Worm (Caenorhabditis elegans) whole organism, late embryonic: ENCODE data around the gene cct-1.

Source experiments
- C38D4.7 ChIP-seq: fragments of 200-800 bp; sonication (Bioruptor generic); optimal IDR thresholded peaks from 2 replicates; lab custom pipeline; 2018; ENCODE audit warnings: mild to moderate bottlenecking, missing genetic modification characterization, moderate library complexity, missing compliant biosample characterization
- K09A11.1 ChIP-seq: sonication (generic microtip); optimal IDR thresholded peaks from 2 replicates; lab custom pipeline; 2017; ENCODE audit warnings: antibody characterized with exemption, mild to moderate bottlenecking, missing genetic modification characterization, missing compliant biosample characterization; ENCODE audit not compliant: insufficient read depth
- ama-1 ChIP-seq: fragments of 150-350 bp; optimal IDR thresholded peaks from 2 replicates; lab custom pipeline; 2014
- ceh-18 ChIP-seq: sonication (generic microtip); optimal IDR thresholded peaks from 2 replicates; lab custom pipeline; 2016; ENCODE audit warnings: missing genetic modification characterization, missing compliant biosample characterization
- ceh-19 ChIP-seq: fragments of 200-800 bp; sonication (Bioruptor generic); optimal IDR thresholded peaks from 2 replicates; lab custom pipeline; 2018; ENCODE audit warnings: mild to moderate bottlenecking, missing genetic modification characterization, missing compliant biosample characterization
- ceh-24 ChIP-seq: sonication (generic microtip); optimal IDR thresholded peaks from 2 replicates; lab custom pipeline; 2016; ENCODE audit warnings: mild to moderate bottlenecking, missing genetic modification characterization, missing compliant biosample characterization
- ceh-30 ChIP-seq: fragments of 150-350 bp; optimal IDR thresholded peaks from 2 replicates; lab custom pipeline; 2014; ENCODE audit warnings: missing biosample characterization, missing genetic modification characterization
- ceh-31 ChIP-seq: sonication (generic microtip); optimal IDR thresholded peaks from 2 replicates; lab custom pipeline; 2016; ENCODE audit warnings: missing genetic modification characterization, missing compliant biosample characterization
- ceh-45 ChIP-seq: fragments of 200-800 bp; sonication (Bioruptor generic); IDR thresholded peaks from 2 replicates; pipeline ENCODE4 v1.3.6; 2022; ENCODE audit warnings: missing genetic modification reagents, missing genetic modification characterization, missing compliant biosample characterization
- ceh-9 ChIP-seq: sonication (generic microtip); optimal IDR thresholded peaks from 2 replicates; lab custom pipeline; 2016; ENCODE audit warnings: mild to moderate bottlenecking, missing genetic modification characterization, inconsistent platforms, missing compliant biosample characterization
- dmd-4 ChIP-seq: sonication (generic microtip); optimal IDR thresholded peaks from 2 replicates; lab custom pipeline; 2016; ENCODE audit warnings: borderline replicate concordance, missing genetic modification characterization, missing compliant biosample characterization
- dve-1 ChIP-seq: sonication (generic microtip); optimal IDR thresholded peaks from 2 replicates; lab custom pipeline; 2017; ENCODE audit warnings: antibody characterized with exemption, mild to moderate bottlenecking, missing genetic modification characterization, missing compliant biosample characterization
- elt-2 ChIP-seq: sonication (generic microtip); optimal IDR thresholded peaks from 2 replicates; lab custom pipeline; 2016; ENCODE audit warnings: missing genetic modification reagents, missing genetic modification characterization, missing compliant biosample characterization
- eyg-1 ChIP-seq: sonication (generic microtip); optimal IDR thresholded peaks from 2 replicates; lab custom pipeline; 2016; ENCODE audit warnings: missing genotype, missing genetic modification characterization, missing compliant biosample characterization
- fkh-10 ChIP-seq: fragments of 150-350 bp; optimal IDR thresholded peaks from 2 replicates; lab custom pipeline; 2014; ENCODE audit warnings: missing biosample characterization, missing genetic modification reagents, missing genetic modification characterization
- gmeb-2 ChIP-seq: sonication (generic microtip); optimal IDR thresholded peaks from 2 replicates; lab custom pipeline; 2016; ENCODE audit warnings: missing genetic modification characterization, inconsistent platforms, missing compliant biosample characterization
- hlh-15 ChIP-seq: sonication (generic microtip); optimal IDR thresholded peaks from 2 replicates; lab custom pipeline; 2016; ENCODE audit warnings: missing genetic modification characterization, missing compliant biosample characterization
- hlh-30 ChIP-seq: sonication (generic microtip); optimal IDR thresholded peaks from 2 replicates; lab custom pipeline; 2017; ENCODE audit warnings: antibody characterized with exemption, missing genetic modification characterization, missing compliant biosample characterization; ENCODE audit not compliant: insufficient read depth
- hlh-6 ChIP-seq: sonication (generic microtip); optimal IDR thresholded peaks from 2 replicates; lab custom pipeline; 2016; ENCODE audit warnings: missing genotype, missing genetic modification characterization, missing compliant biosample characterization
- nfya-1 ChIP-seq: sonication (generic microtip); optimal IDR thresholded peaks from 2 replicates; lab custom pipeline; 2017; ENCODE audit warnings: missing genetic modification characterization, mild to moderate bottlenecking, missing compliant biosample characterization, antibody characterized with exemption, moderate library complexity
- odd-2 ChIP-seq: sonication (generic microtip); optimal IDR thresholded peaks from 2 replicates; lab custom pipeline; 2017; ENCODE audit warnings: antibody characterized with exemption, mild to moderate bottlenecking, missing genetic modification characterization, missing compliant biosample characterization
- pag-3 ChIP-seq: sonication (generic microtip); optimal IDR thresholded peaks from 2 replicates; lab custom pipeline; 2016; ENCODE audit warnings: missing compliant biosample characterization, missing genetic modification characterization, borderline replicate concordance
- pat-9 ChIP-seq: fragments of 200-800 bp; sonication (Bioruptor generic); optimal IDR thresholded peaks from 2 replicates; lab custom pipeline; 2018; ENCODE audit warnings: mild to moderate bottlenecking, missing genetic modification characterization, moderate library complexity, missing compliant biosample characterization
- pax-1 ChIP-seq: fragments of 150-350 bp; optimal IDR thresholded peaks from 2 replicates; lab custom pipeline; 2014; ENCODE audit warnings: missing biosample characterization, missing genetic modification characterization
- pha-4 ChIP-seq: fragments of 150-350 bp; optimal IDR thresholded peaks from 2 replicates; lab custom pipeline; 2018; ENCODE audit warnings: missing biosample characterization, missing genetic modification reagents, missing genetic modification characterization
- pros-1 ChIP-seq: fragments of 150-350 bp; optimal IDR thresholded peaks from 2 replicates; lab custom pipeline; 2014; ENCODE audit warnings: missing biosample characterization, missing genetic modification reagents, missing genetic modification characterization
- rnt-1 ChIP-seq: sonication (generic microtip); optimal IDR thresholded peaks from 2 replicates; lab custom pipeline; 2016; ENCODE audit warnings: missing genetic modification characterization, missing compliant biosample characterization
- sox-2 ChIP-seq: fragments of 200-800 bp; sonication (Bioruptor generic); IDR thresholded peaks from 2 replicates; pipeline ENCODE4 v1.3.6; 2022; ENCODE audit warnings: missing genetic modification reagents, missing genetic modification characterization, missing compliant biosample characterization
- ttx-3 ChIP-seq: sonication (generic microtip); optimal IDR thresholded peaks from 2 replicates; lab custom pipeline; 2016; ENCODE audit warnings: missing genetic modification reagents, missing genetic modification characterization, missing compliant biosample characterization
- unc-3 ChIP-seq, 2 experiments: fragments of 200-800 bp in 1 of 2; sonication (Bioruptor generic) in 1 of 2; sonication (generic microtip) in 1 of 2; conservative IDR thresholded peaks in 1 of 2; optimal IDR thresholded peaks in 1 of 2; 2 replicates each; pipeline versions ENCODE4 v1.3.6 to Lab custom; 2016 to 2022; ENCODE audit warnings: missing compliant biosample characterization in 2 of 2, missing genetic modification characterization in 2 of 2, missing genetic modification reagents in 1 of 2
- unc-55 ChIP-seq: sonication (generic microtip); optimal IDR thresholded peaks from 2 replicates; lab custom pipeline; 2017; ENCODE audit warnings: missing biosample characterization, missing genetic modification reagents, missing genetic modification characterization

The cct-1 gene

DNA sequence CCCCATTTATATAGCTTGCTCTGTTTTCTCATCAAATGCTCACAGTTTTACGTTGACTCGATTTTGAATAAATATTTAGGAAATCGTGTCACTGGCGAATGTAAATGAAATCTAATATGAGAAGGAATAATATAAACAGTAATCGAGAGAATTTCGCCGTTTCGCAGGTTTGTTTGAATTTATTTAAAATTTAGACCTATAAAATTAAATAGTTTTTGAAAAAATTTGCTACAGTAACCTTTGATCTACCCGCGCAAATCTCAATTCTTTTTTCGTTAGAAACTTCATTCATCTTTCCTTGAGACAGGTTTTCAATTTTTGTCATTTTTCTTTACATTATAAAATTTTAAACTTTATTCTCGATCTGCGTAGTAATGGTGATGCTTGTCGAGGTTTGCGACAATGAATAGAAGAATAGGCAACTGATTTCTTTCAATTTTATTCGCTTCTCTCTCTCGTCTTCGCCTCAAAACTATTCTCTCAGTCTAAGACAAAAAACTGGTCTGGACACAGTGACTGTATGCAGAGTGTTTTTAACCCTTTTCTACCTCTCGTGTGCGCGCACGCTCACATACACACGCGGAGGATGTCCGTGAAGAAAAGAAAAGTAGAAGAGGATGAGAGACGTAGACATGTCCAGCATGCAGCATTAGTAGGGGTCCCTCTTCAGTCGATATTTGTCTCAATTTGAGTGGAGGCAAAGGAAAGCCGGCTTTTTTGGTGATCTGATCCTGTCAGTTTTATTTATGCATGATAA lies 37.2 kb downstream of the cct-1 start, which contains the start of gene dab-1:
Gene dab-1, plus strand, starts transcription at position 78 of the 757 bp plus-strand sequence.
- TF ChIP-seq unc-55: peak; percentile 30
- peak; percentile 32 for TF ChIP-seq nfya-1 (tag; lab: Kevin White, UChicago)
- peak; percentile 49 for TF ChIP-seq hlh-30 (tag; lab: Kevin White, UChicago)
- TF ChIP-seq hlh-15 (tag; lab: Kevin White, UChicago): no peak
- TF ChIP-seq ceh-19 (GFP tag; lab: Kevin White, UChicago): peak; percentile 37
- TF ChIP-seq elt-2: peak; percentile 3
- TF ChIP-seq ceh-31 (tag; lab: Kevin White, UChicago): peak; percentile 6
- no peak for TF ChIP-seq pha-4 (tag; lab: Kevin White, UChicago)
- TF ChIP-seq, all 69 proteins: peak for 6

DNA sequence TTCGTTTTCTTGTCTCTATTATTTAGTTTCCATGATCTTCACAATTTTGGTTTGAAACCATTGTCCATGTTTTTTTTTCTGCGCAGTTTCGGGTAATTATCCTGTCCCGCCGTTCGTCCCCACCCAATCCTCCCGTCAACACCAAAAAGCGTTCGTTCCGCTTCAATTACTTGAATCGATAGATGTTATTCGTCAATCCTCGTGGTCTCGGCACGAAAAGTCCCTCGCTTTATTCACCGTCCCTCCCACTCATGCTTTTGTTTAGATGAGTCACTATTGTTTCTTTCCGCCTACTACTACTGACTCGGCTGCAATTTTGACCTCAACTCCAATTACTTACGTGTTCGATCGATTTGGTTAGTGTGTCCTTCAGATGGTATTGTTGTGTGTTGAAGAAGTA lies 38.2 kb downstream of the cct-1 start:
- TF ChIP-seq ceh-9 (tag; lab: Kevin White, UChicago): no peak
- TF ChIP-seq sox-2 (GFP tag; lab: Robert Waterston, UW): peak; percentile 32; the same call in 1 of the 2 replicates
- peak; percentile 59 for TF ChIP-seq ceh-31 (tag; lab: Kevin White, UChicago)
- TF ChIP-seq unc-3 (GFP tag; conservative IDR thresholded peaks at IDR 0.05; lab: Robert Waterston, UW): no peak
- TF ChIP-seq unc-3 (tag; optimal IDR thresholded peaks at IDR 0.05; lab: Kevin White, UChicago): no peak
- no peak for TF ChIP-seq pag-3 (tag; lab: Kevin White, UChicago)
- TF ChIP-seq pax-1: peak; percentile 87

ce11 chrII:8223945-8224344 lies 38.7 kb downstream of the cct-1 start:
- no peak for TF ChIP-seq fkh-10
- TF ChIP-seq ceh-18 (tag; lab: Kevin White, UChicago): no peak
- TF ChIP-seq hlh-30 (tag; lab: Kevin White, UChicago): no peak
- TF ChIP-seq, all 69 proteins: peak for 0

DNA sequence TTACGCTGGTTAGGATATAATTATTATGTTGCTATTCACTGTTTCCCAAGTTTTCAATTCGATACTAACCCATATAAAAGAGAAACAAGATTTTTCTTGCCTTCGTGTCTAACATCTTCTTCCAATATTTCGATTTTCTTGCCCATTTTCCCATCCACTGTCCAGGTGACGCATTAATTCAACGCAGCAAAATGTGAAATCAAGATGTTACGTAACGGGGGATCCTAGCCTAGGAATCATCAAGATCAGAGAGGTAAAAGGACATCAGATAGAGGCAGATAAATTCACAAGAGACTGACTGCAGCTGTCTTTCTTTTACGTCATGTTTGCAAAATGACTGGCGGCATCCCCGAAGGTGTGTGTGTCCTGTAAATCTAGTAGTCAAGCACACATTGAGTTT lies 39.4 kb downstream of the cct-1 start:
- TF ChIP-seq ceh-30 (tag; lab: Kevin White, UChicago) (no peak), gmeb-2 (tag; lab: Kevin White, UChicago) (no peak), odd-2 (tag; lab: Kevin White, UChicago) (no peak), ttx-3 (tag; lab: Kevin White, UChicago) (no peak), pat-9 (tag; lab: Kevin White, UChicago) (no peak), dve-1 (tag; lab: Kevin White, UChicago) (no peak), pag-3 (tag; lab: Kevin White, UChicago) (no peak), hlh-6 (tag; lab: Kevin White, UChicago) (no peak), rnt-1 (no peak), eyg-1 (tag; lab: Kevin White, UChicago) (no peak), unc-3 (GFP tag; conservative IDR thresholded peaks at IDR 0.05; lab: Robert Waterston, UW) (no peak), unc-3 (tag; optimal IDR thresholded peaks at IDR 0.05; lab: Kevin White, UChicago) (no peak), ceh-24 (tag; lab: Kevin White, UChicago) (no peak), ceh-19 (GFP tag; lab: Kevin White, UChicago) (no peak), dmd-4 (tag; lab: Kevin White, UChicago) (no peak), ceh-45 (GFP tag; lab: Robert Waterston, UW) (no peak), unc-55 (no peak), fkh-10 (no peak), ama-1 (no peak), C38D4.7 (GFP tag; lab: Kevin White, UChicago) (no peak), K09A11.1 (tag; lab: Kevin White, UChicago) (no peak)

- TF ChIP-seq odd-2 (tag; lab: Kevin White, UChicago): no peak
- no peak for TF ChIP-seq pha-4 (tag; lab: Kevin White, UChicago)
- no peak for TF ChIP-seq C38D4.7 (GFP tag; lab: Kevin White, UChicago)
- TF ChIP-seq ceh-31 (tag; lab: Kevin White, UChicago): no peak
- TF ChIP-seq pros-1 (tag; lab: Kevin White, UChicago): no peak
These were observed 40.1 kb downstream of the cct-1 start for ce11 chrII:8225347-8225746.
